Fruit fly (Drosophila melanogaster): ENCODE results near the gene Got2.

The Got2 gene

DNA sequence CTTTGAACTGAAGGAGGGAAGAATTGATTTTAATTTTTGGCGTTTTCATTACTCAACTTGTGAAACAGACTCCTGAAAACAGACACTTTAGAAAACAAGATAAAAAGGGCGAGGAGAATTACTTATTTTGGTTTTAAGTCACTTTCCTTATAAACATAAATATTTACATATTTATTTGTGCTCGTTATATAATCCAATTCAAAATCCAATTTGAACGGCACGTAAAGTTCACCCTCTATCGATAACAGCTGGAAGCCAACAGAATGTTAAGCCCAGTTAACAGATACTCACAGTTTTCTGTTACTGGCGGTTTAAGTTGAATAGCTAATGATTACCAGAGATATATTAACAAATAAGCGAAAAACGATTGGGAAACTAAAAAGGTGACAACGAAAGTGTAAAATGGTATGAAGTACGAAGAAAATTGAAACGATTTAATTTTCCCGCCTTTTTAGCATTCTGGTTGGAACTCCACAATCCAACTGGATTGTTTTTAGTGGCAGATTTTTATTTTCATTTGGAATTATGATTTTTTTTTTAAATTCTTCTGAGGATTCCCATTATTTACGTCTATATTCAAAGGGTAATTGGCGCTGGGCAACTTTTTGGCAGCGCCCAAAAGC is 8.3 kb downstream of the Got2 start:
- TF ChIP-seq pan (optimal IDR thresholded peaks at IDR 0.05) (no peak), CG8478 (optimal IDR thresholded peaks at IDR 0.05) (no peak), Dll (optimal IDR thresholded peaks at IDR 0.05) (no peak), EcR (GFP tag; optimal IDR thresholded peaks at IDR 0.05) (no peak), usp (GFP tag; optimal IDR thresholded peaks at IDR 0.05) (no peak), psq (optimal IDR thresholded peaks at IDR 0.05) (no peak)

dm6 chr2L:1975473-1975872 is 12.1 kb downstream of the Got2 start:
- TF ChIP-seq psq (optimal IDR thresholded peaks at IDR 0.05) (no peak), usp (GFP tag; optimal IDR thresholded peaks at IDR 0.05) (no peak), Dll (optimal IDR thresholded peaks at IDR 0.05) (no peak), EcR (GFP tag; optimal IDR thresholded peaks at IDR 0.05) (no peak), pan (optimal IDR thresholded peaks at IDR 0.05) (no peak), CG8478 (optimal IDR thresholded peaks at IDR 0.05) (no peak)

dm6 chr2L:1973957-1974356 is 13.6 kb downstream of the Got2 start, which contains the start of gene Der-1:
Gene Der-1 (plus strand): TSS chr2L:1973957.
- TF ChIP-seq usp (GFP tag; optimal IDR thresholded peaks at IDR 0.05) (no peak), CG8478 (optimal IDR thresholded peaks at IDR 0.05) (no peak), EcR (GFP tag; optimal IDR thresholded peaks at IDR 0.05) (no peak), Dll (optimal IDR thresholded peaks at IDR 0.05) (no peak), pan (optimal IDR thresholded peaks at IDR 0.05) (no peak), psq (optimal IDR thresholded peaks at IDR 0.05) (no peak)

DNA sequence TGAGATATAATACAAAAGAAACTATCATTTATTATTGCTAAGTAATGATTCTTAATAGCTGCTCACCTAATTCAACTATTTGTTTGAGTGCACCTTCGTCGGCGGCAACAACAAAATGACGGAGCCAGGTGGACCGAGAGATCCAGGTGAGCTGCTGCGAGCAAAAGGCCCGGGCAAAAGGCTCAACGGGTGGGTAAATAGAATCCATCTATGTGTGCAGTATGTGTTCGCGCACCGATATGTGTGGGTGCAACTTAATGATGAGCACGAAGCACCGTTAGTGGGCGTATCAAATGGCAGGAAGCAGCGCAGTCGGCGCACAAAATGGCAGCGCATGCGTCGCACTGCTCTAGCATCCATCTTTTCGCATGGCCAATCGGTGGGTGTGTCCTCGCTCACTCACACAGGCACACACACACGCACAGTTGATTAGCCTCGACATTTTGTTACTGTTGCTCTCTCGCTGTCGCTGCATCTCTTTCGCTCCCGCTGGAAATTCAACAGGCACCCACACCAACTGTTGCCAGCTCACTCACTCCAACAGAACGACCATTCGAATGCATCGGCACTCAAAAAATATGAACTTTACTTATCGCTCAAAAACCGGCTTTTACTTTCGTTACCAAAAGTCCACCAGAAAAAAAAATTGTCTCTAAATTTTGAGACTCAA is 15.0 kb downstream of the Got2 start:
- TF ChIP-seq pan (optimal IDR thresholded peaks at IDR 0.05) (no peak), EcR (GFP tag; optimal IDR thresholded peaks at IDR 0.05) (no peak), Dll (optimal IDR thresholded peaks at IDR 0.05) (peak; percentile 79), CG8478 (optimal IDR thresholded peaks at IDR 0.05) (peak; percentile 89)

- TF ChIP-seq usp (GFP tag; optimal IDR thresholded peaks at IDR 0.05), result no peak
- TF ChIP-seq pan (optimal IDR thresholded peaks at IDR 0.05), result no peak
- TF ChIP-seq EcR (GFP tag; optimal IDR thresholded peaks at IDR 0.05), result no peak
- no peak for TF ChIP-seq CG8478 (optimal IDR thresholded peaks at IDR 0.05)
- TF ChIP-seq psq (optimal IDR thresholded peaks at IDR 0.05), result no peak
- no peak for TF ChIP-seq Dll (optimal IDR thresholded peaks at IDR 0.05)
Observed at dm6 chr2L:1970312-1970929, 17.1 kb downstream of the Got2 start, which contains the start of gene erm. Gene erm (minus strand): TSS chr2L:1970362.

- TF ChIP-seq usp (GFP tag; optimal IDR thresholded peaks at IDR 0.05) (no peak), Dll (optimal IDR thresholded peaks at IDR 0.05) (no peak), EcR (GFP tag; optimal IDR thresholded peaks at IDR 0.05) (no peak), psq (optimal IDR thresholded peaks at IDR 0.05) (no peak), CG8478 (optimal IDR thresholded peaks at IDR 0.05) (no peak), pan (optimal IDR thresholded peaks at IDR 0.05) (no peak)
Observed at dm6 chr2L:1967861-1968260, 19.7 kb downstream of the Got2 start.

DNA sequence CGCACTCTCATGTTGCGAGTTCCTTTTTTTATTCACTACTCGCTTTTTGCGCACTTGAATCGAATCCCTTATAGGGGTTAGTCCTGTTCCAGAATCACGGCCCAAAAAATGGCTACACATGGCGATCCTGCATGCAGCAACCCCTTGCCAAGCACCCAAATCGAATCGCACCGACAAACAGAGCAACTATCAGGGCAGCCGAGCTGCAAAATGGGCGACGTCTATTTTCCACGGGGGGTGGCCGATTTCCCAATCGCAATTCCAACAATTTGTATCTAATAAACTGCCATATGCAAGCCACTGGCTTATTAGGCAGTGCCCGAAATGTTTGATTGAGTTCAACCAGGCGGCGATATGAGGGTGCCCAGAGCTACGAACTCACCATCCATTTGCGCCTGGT is 20.3 kb downstream of the Got2 start:
- no peak for TF ChIP-seq EcR (GFP tag; optimal IDR thresholded peaks at IDR 0.05)
- no peak for TF ChIP-seq usp (GFP tag; optimal IDR thresholded peaks at IDR 0.05)
- TF ChIP-seq psq (optimal IDR thresholded peaks at IDR 0.05), result no peak
- no peak for TF ChIP-seq pan (optimal IDR thresholded peaks at IDR 0.05)
- TF ChIP-seq CG8478 (optimal IDR thresholded peaks at IDR 0.05), result no peak
- TF ChIP-seq Dll (optimal IDR thresholded peaks at IDR 0.05), result no peak

- TF ChIP-seq EcR (GFP tag; optimal IDR thresholded peaks at IDR 0.05), result no peak
- no peak for TF ChIP-seq psq (optimal IDR thresholded peaks at IDR 0.05)
- TF ChIP-seq Dll (optimal IDR thresholded peaks at IDR 0.05), result no peak
- TF ChIP-seq pan (optimal IDR thresholded peaks at IDR 0.05), result no peak
- TF ChIP-seq CG8478 (optimal IDR thresholded peaks at IDR 0.05), result no peak
- no peak for TF ChIP-seq usp (GFP tag; optimal IDR thresholded peaks at IDR 0.05)
Observed at dm6 chr2L:1961932-1962496, 25.5 kb downstream of the Got2 start.

- TF ChIP-seq pan (optimal IDR thresholded peaks at IDR 0.05) (no peak), EcR (GFP tag; optimal IDR thresholded peaks at IDR 0.05) (no peak), psq (optimal IDR thresholded peaks at IDR 0.05) (no peak), CG8478 (optimal IDR thresholded peaks at IDR 0.05) (no peak), usp (GFP tag; optimal IDR thresholded peaks at IDR 0.05) (no peak), Dll (optimal IDR thresholded peaks at IDR 0.05) (no peak)
Observed at dm6 chr2L:1960056-1960455, 27.5 kb downstream of the Got2 start.

- TF ChIP-seq pan (optimal IDR thresholded peaks at IDR 0.05), result no peak
- TF ChIP-seq Dll (optimal IDR thresholded peaks at IDR 0.05), result no peak
- TF ChIP-seq psq (optimal IDR thresholded peaks at IDR 0.05), result no peak
- no peak for TF ChIP-seq EcR (GFP tag; optimal IDR thresholded peaks at IDR 0.05)
- no peak for TF ChIP-seq CG8478 (optimal IDR thresholded peaks at IDR 0.05)
- TF ChIP-seq usp (GFP tag; optimal IDR thresholded peaks at IDR 0.05), result no peak
Observed at dm6 chr2L:1959420-1959819, 28.1 kb downstream of the Got2 start.

DNA sequence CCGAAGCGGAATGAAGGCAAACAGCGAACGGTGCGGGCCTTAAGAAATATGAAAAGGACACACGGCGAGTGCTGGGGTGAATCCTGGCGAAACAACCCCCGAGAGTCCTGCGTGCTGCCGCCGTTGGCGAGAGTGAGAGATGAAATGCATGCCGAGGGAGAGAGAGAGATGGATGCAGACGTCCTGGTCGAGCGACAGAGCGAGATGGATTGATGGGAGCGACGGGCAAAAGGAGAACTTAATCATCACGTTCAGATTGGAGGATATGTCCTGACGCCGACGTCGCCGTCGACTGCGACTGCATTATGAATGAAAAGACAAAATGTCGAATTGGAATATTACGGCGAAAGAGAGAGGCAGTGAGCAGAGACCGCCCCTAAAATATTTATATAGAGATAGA is 33.0 kb downstream of the Got2 start:
- no peak for TF ChIP-seq pan (optimal IDR thresholded peaks at IDR 0.05)
- no peak for TF ChIP-seq usp (GFP tag; optimal IDR thresholded peaks at IDR 0.05)
- TF ChIP-seq EcR (GFP tag; optimal IDR thresholded peaks at IDR 0.05), result no peak
- TF ChIP-seq Dll (optimal IDR thresholded peaks at IDR 0.05), result no peak
- no peak for TF ChIP-seq CG8478 (optimal IDR thresholded peaks at IDR 0.05)
- no peak for TF ChIP-seq psq (optimal IDR thresholded peaks at IDR 0.05)

DNA sequence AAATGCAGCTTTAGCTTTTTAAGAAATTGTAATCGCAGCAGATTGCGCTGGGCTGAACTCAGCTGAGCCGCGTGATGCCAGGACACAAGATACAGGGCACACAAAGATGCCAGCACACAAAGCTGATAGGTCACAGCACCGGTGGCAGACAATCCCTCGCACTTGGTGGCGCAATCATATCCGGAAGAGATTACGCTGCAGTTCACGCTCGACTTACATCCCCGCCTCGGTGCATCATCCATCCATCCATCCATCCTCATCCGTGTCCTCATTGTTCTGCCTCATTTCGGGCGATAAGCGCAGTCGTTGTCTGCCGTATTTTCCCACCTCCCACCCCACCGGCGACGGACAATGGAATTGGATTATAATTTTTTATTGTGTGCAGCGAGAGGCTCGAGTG is 39.6 kb downstream of the Got2 start:
- no peak for TF ChIP-seq psq (optimal IDR thresholded peaks at IDR 0.05)
- no peak for TF ChIP-seq EcR (GFP tag; optimal IDR thresholded peaks at IDR 0.05)
- TF ChIP-seq CG8478 (optimal IDR thresholded peaks at IDR 0.05), result no peak
- TF ChIP-seq pan (optimal IDR thresholded peaks at IDR 0.05), result no peak
- no peak for TF ChIP-seq Dll (optimal IDR thresholded peaks at IDR 0.05)
- TF ChIP-seq usp (GFP tag; optimal IDR thresholded peaks at IDR 0.05), result no peak
